Worm (Caenorhabditis elegans) whole organism, L1 larva: Measurements from ENCODE around the gene nxf-2.
A peak's percentile ranks its signal among the peaks of the same experiment; 100 is the strongest.

ENCODE experiments used
- C04F5.9 ChIP-seq: sonication (generic microtip); optimal IDR thresholded peaks from 2 replicates; lab custom pipeline; 2016; ENCODE audit warnings: missing genetic modification characterization, missing compliant biosample characterization
- C16A3.4 ChIP-seq: fragments of 150-350 bp; optimal IDR thresholded peaks from 2 replicates; lab custom pipeline; 2014; ENCODE audit warnings: missing biosample characterization, missing genetic modification characterization
- F16B12.6 ChIP-seq: fragments of 150-350 bp; optimal IDR thresholded peaks from 2 replicates; lab custom pipeline; 2014; ENCODE audit warnings: missing biosample characterization, missing genetic modification characterization
- ama-1 ChIP-seq: fragments of 150-350 bp; optimal IDR thresholded peaks from 2 replicates; lab custom pipeline; 2014
- blmp-1 ChIP-seq: fragments of 150-350 bp; optimal IDR thresholded peaks from 2 replicates; lab custom pipeline; 2014; ENCODE audit warnings: missing biosample characterization, missing genetic modification characterization
- ceh-63 ChIP-seq: fragments of 200-800 bp; sonication (Bioruptor generic); optimal IDR thresholded peaks from 2 replicates; lab custom pipeline; 2018; ENCODE audit warnings: mild to moderate bottlenecking, missing genetic modification characterization, missing compliant biosample characterization
- dpl-1 ChIP-seq, 3 experiments: fragments of 150-350 bp in 2 of 3; sonication (generic microtip) in 1 of 3; optimal IDR thresholded peaks; 2 replicates each; lab custom pipeline; 2014 to 2017; ENCODE audit warnings: missing biosample characterization in 3 of 3, missing genetic modification characterization in 3 of 3, missing genetic modification reagents in 3 of 3
- efl-1 ChIP-seq, 4 experiments: fragments of 150-350 bp; optimal IDR thresholded peaks in 3 of 4; peaks in 1 of 4; 1 replicate in 1 of 4; 2 replicates in 3 of 4; lab custom pipeline; 2014; ENCODE audit warnings: missing biosample characterization in 2 of 4, missing genetic modification characterization in 2 of 4, missing genetic modification reagents in 2 of 4
- elt-2 ChIP-seq: sonication (generic microtip); optimal IDR thresholded peaks from 2 replicates; lab custom pipeline; 2016; ENCODE audit warnings: missing genetic modification characterization, mild to moderate bottlenecking, inconsistent platforms, missing compliant biosample characterization, missing genetic modification reagents
- grh-1 ChIP-seq: fragments of 200-800 bp; sonication (Bioruptor generic); IDR thresholded peaks from 2 replicates; pipeline ENCODE4 v1.3.6; 2022; ENCODE audit warnings: missing genetic modification reagents, missing genetic modification characterization, missing compliant biosample characterization
- hlh-4 ChIP-seq: sonication (generic microtip); optimal IDR thresholded peaks from 2 replicates; lab custom pipeline; 2016; ENCODE audit warnings: mild to moderate bottlenecking, missing genetic modification characterization, missing compliant biosample characterization
- hpl-2 ChIP-seq: fragments of 150-350 bp; optimal IDR thresholded peaks from 2 replicates; lab custom pipeline; 2014; ENCODE audit warnings: missing biosample characterization, missing genetic modification reagents, missing genetic modification characterization
- irx-1 ChIP-seq: sonication (generic microtip); optimal IDR thresholded peaks from 2 replicates; lab custom pipeline; 2016; ENCODE audit warnings: missing genetic modification characterization, missing compliant biosample characterization
- lin-14 ChIP-seq: fragments of 200-800 bp; sonication (Bioruptor generic); optimal IDR thresholded peaks from 2 replicates; lab custom pipeline; 2018; ENCODE audit warnings: mild to moderate bottlenecking, missing genetic modification characterization, moderate library complexity, missing compliant biosample characterization
- lin-35 ChIP-seq, 2 experiments: fragments of 150-350 bp; optimal IDR thresholded peaks; 2 replicates each; lab custom pipeline; 2014; ENCODE audit warnings: missing biosample characterization in 2 of 2, missing genetic modification characterization in 2 of 2, missing genetic modification reagents in 2 of 2
- lsy-2 ChIP-seq, 2 experiments: fragments of 150-350 bp; optimal IDR thresholded peaks; 2 replicates each; lab custom pipeline; 2014; ENCODE audit warnings: missing biosample characterization in 2 of 2, missing genetic modification characterization in 2 of 2
- mab-9 ChIP-seq: fragments of 200-800 bp; sonication (Bioruptor generic); IDR thresholded peaks from 2 replicates; pipeline ENCODE4 v1.3.6; 2022; ENCODE audit warnings: missing genetic modification reagents, missing genetic modification characterization, missing compliant biosample characterization
- mdl-1 ChIP-seq, 2 experiments: fragments of 150-350 bp; optimal IDR thresholded peaks; 2 replicates each; lab custom pipeline; 2014 to 2017; ENCODE audit warnings: missing biosample characterization in 2 of 2, missing genetic modification characterization in 2 of 2, inconsistent platforms in 1 of 2
- mef-2 ChIP-seq: fragments of 150-350 bp; optimal IDR thresholded peaks from 2 replicates; lab custom pipeline; 2014; ENCODE audit warnings: missing biosample characterization, missing genetic modification characterization
- nhr-20 ChIP-seq: sonication (generic microtip); optimal IDR thresholded peaks from 2 replicates; lab custom pipeline; 2016; ENCODE audit warnings: mild to moderate bottlenecking, missing genetic modification characterization, missing compliant biosample characterization
- nhr-237 ChIP-seq: fragments of 150-350 bp; optimal IDR thresholded peaks from 2 replicates; lab custom pipeline; 2014; ENCODE audit warnings: missing biosample characterization, missing genetic modification characterization
- nhr-71 ChIP-seq: sonication (generic microtip); optimal IDR thresholded peaks from 2 replicates; lab custom pipeline; 2016; ENCODE audit warnings: mild to moderate bottlenecking, missing genetic modification characterization, moderate library complexity, missing compliant biosample characterization
- nhr-76 ChIP-seq: sonication (generic microtip); optimal IDR thresholded peaks from 2 replicates; lab custom pipeline; 2017; ENCODE audit warnings: missing biosample characterization, missing genetic modification characterization
- nhr-77 ChIP-seq: fragments of 150-350 bp; optimal IDR thresholded peaks from 2 replicates; lab custom pipeline; 2014; ENCODE audit warnings: missing biosample characterization, missing genetic modification characterization
- nhr-90 ChIP-seq: sonication (generic microtip); optimal IDR thresholded peaks from 2 replicates; lab custom pipeline; 2016; ENCODE audit warnings: mild to moderate bottlenecking, missing genetic modification characterization, missing compliant biosample characterization; ENCODE audit not compliant: poor library complexity
- pag-3 ChIP-seq: sonication (generic microtip); optimal IDR thresholded peaks from 2 replicates; lab custom pipeline; 2017; ENCODE audit warnings: missing genetic modification characterization, mild to moderate bottlenecking, missing compliant biosample characterization, antibody characterized with exemption, borderline replicate concordance; ENCODE audit not compliant: insufficient read depth
- pax-3 ChIP-seq: fragments of 200-800 bp; sonication (Bioruptor generic); optimal IDR thresholded peaks from 2 replicates; lab custom pipeline; 2018; ENCODE audit warnings: mild to moderate bottlenecking, missing genetic modification characterization, moderate library complexity, missing compliant biosample characterization
- rnt-1 ChIP-seq: sonication (generic microtip); optimal IDR thresholded peaks from 2 replicates; lab custom pipeline; 2016; ENCODE audit warnings: mild to moderate bottlenecking, missing genetic modification characterization, moderate library complexity, missing compliant biosample characterization
- skn-1 ChIP-seq: fragments of 150-350 bp; optimal IDR thresholded peaks from 2 replicates; lab custom pipeline; 2014; ENCODE audit warnings: missing biosample characterization, missing genetic modification characterization
- snu-23 ChIP-seq: sonication (generic microtip); optimal IDR thresholded peaks from 2 replicates; lab custom pipeline; 2016; ENCODE audit warnings: missing genetic modification characterization, missing compliant biosample characterization
- sup-37 ChIP-seq: fragments of 200-800 bp; sonication (Bioruptor generic); optimal IDR thresholded peaks from 2 replicates; lab custom pipeline; 2018; ENCODE audit warnings: mild to moderate bottlenecking, missing genetic modification characterization, missing compliant biosample characterization
- swsn-7 ChIP-seq: sonication (generic microtip); optimal IDR thresholded peaks from 2 replicates; lab custom pipeline; 2016; ENCODE audit warnings: missing genetic modification characterization, missing compliant biosample characterization
- unc-130 ChIP-seq: fragments of 150-350 bp; optimal IDR thresholded peaks from 2 replicates; lab custom pipeline; 2017; ENCODE audit warnings: missing biosample characterization, missing genetic modification characterization, inconsistent platforms
- unc-30 ChIP-seq: sonication (generic microtip); optimal IDR thresholded peaks from 2 replicates; lab custom pipeline; 2017; ENCODE audit warnings: missing biosample characterization, missing genetic modification characterization
- unc-62 ChIP-seq: fragments of 150-350 bp; optimal IDR thresholded peaks from 2 replicates; lab custom pipeline; 2014; ENCODE audit warnings: missing biosample characterization, missing genetic modification reagents, missing genetic modification characterization
- unc-86 ChIP-seq: sonication (generic microtip); optimal IDR thresholded peaks from 2 replicates; lab custom pipeline; 2016; ENCODE audit warnings: missing genetic modification characterization, missing compliant biosample characterization
- zag-1 ChIP-seq: fragments of 150-350 bp; optimal IDR thresholded peaks from 2 replicates; lab custom pipeline; 2014; ENCODE audit warnings: missing biosample characterization, missing genetic modification characterization

Gene nxf-2

ce11 chrV:14460122-14460521 is 42.5 kb upstream of the nxf-2 start:
- no peak for TF ChIP-seq skn-1
- TF ChIP-seq efl-1 (optimal IDR thresholded peaks at IDR 0.05; lab: Kevin White, UChicago): peak in 1 of 2 experiments; percentile 6
- peak; percentile 15 to 86 for TF ChIP-seq efl-1 (GFP tag; optimal IDR thresholded peaks at IDR 0.05 in 1 of 2; lab: Kevin White, UChicago)
- peak in 1 of 3 experiments; percentile 7 for TF ChIP-seq dpl-1 (GFP tag; optimal IDR thresholded peaks at IDR 0.05; lab: Kevin White, UChicago)
- TF ChIP-seq, all 84 proteins: peak for 2

- no peak for TF ChIP-seq C04F5.9 (tag; lab: Kevin White, UChicago)
- no peak for TF ChIP-seq hlh-4 (tag; lab: Kevin White, UChicago)
- no peak for TF ChIP-seq nhr-237
- TF ChIP-seq lin-35 (GFP tag; optimal IDR thresholded peaks at IDR 0.05; lab: Kevin White, UChicago): no peak
- no peak for TF ChIP-seq lin-14
- TF ChIP-seq swsn-7: no peak
- TF ChIP-seq sup-37: no peak
- no peak for TF ChIP-seq grh-1
- TF ChIP-seq nhr-76 (tag; lab: Kevin White, UChicago): no peak
- no peak for TF ChIP-seq nhr-77 (tag; lab: Kevin White, UChicago)
- no peak for TF ChIP-seq mab-9 (GFP tag; lab: Robert Waterston, UW)
- no peak for TF ChIP-seq unc-62 (GFP tag; lab: Kevin White, UChicago)
- TF ChIP-seq efl-1 (optimal IDR thresholded peaks at IDR 0.05; lab: Kevin White, UChicago): no peak
- no peak for TF ChIP-seq efl-1 (GFP tag; optimal IDR thresholded peaks at IDR 0.05 in 1 of 2; lab: Kevin White, UChicago)
- TF ChIP-seq irx-1 (tag; lab: Kevin White, UChicago): no peak
- no peak for TF ChIP-seq pag-3 (tag; lab: Kevin White, UChicago)
- TF ChIP-seq, all 84 proteins: peak for 0
These were observed 39.4 kb upstream of the nxf-2 start, which contains the start of gene coh-3 for ce11 chrV:14457070-14457469. TSS of gene coh-3 (plus strand) at chrV:14457422.

- TF ChIP-seq unc-130 (tag; lab: Kevin White, UChicago): peak; percentile 16
- TF ChIP-seq lsy-2 (tag; optimal IDR thresholded peaks at IDR 0.05; lab: Kevin White, UChicago): peak in 1 of 2 experiments; percentile 49
- TF ChIP-seq dpl-1 (GFP tag; optimal IDR thresholded peaks at IDR 0.05; lab: Kevin White, UChicago): peak; percentile 75 to 87 (median 82)
- peak; percentile 82 to 94 for TF ChIP-seq efl-1 (optimal IDR thresholded peaks at IDR 0.05; lab: Kevin White, UChicago)
- peak; percentile 84 to 99 for TF ChIP-seq efl-1 (GFP tag; optimal IDR thresholded peaks at IDR 0.05 in 1 of 2; lab: Kevin White, UChicago)
- peak; percentile 23 for TF ChIP-seq C16A3.4 (tag; lab: Kevin White, UChicago)
- peak; percentile 13 for TF ChIP-seq nhr-20
- no peak for TF ChIP-seq pax-3
- no peak for TF ChIP-seq nhr-90 (tag; lab: Kevin White, UChicago)
- peak; percentile 4 for TF ChIP-seq snu-23 (GFP tag; lab: Kevin White, UChicago)
- no peak for TF ChIP-seq blmp-1
- peak; percentile 71 to 92 for TF ChIP-seq lin-35 (GFP tag; optimal IDR thresholded peaks at IDR 0.05; lab: Kevin White, UChicago)
These were observed 39.0 kb upstream of the nxf-2 start, which contains the start of gene bmk-1 for ce11 chrV:14456626-14457025. TSS of gene bmk-1 (minus strand) at chrV:14456984.

ce11 chrV:14449397-14449796 is 31.8 kb upstream of the nxf-2 start, which contains the start of gene F23B12.7:
TSS of gene F23B12.7 (plus strand) at chrV:14449697.
- TF ChIP-seq unc-30 (tag; lab: Kevin White, UChicago) (no peak), ama-1 (lab: Kevin White, UChicago) (no peak), elt-2 (tag; lab: Kevin White, UChicago) (no peak), zag-1 (tag; lab: Kevin White, UChicago) (no peak), swsn-7 (no peak), hpl-2 (GFP tag; lab: Kevin White, UChicago) (no peak), lin-35 (GFP tag; optimal IDR thresholded peaks at IDR 0.05; lab: Kevin White, UChicago) (no peak), mef-2 (tag; lab: Kevin White, UChicago) (no peak), pag-3 (tag; lab: Kevin White, UChicago) (no peak), nhr-237 (no peak), mdl-1 (tag; optimal IDR thresholded peaks at IDR 0.05; lab: Kevin White, UChicago) (no peak), F16B12.6 (no peak), ceh-63 (GFP tag; lab: Kevin White, UChicago) (no peak), nhr-71 (tag; lab: Kevin White, UChicago) (no peak), nhr-76 (tag; lab: Kevin White, UChicago) (no peak), mab-9 (GFP tag; lab: Robert Waterston, UW) (no peak), rnt-1 (no peak), unc-86 (tag; lab: Kevin White, UChicago) (no peak)
